Worm (Caenorhabditis elegans): ENCODE data around the gene col-77.

- TF ChIP-seq B0310.2 (tag; optimal IDR thresholded peaks at IDR 0.05) (no peak), tbx-37 (GFP tag; conservative IDR thresholded peaks at IDR 0.05) (no peak), scrt-1 (GFP tag; IDR thresholded peaks at IDR 0.05) (no peak), F13C5.2 (tag; optimal IDR thresholded peaks at IDR 0.05) (no peak)
Observed at ce11 chrII:8394205-8394604, 35.0 kb upstream of the col-77 start, which contains the start of gene F49E12.8.

Measured in whole organism, early embryonic.